Fruit fly (Drosophila melanogaster) whole organism, wandering third instar larva: ENCODE data around the gene sll.

Source experiments
- fru ChIP-seq: fragments of 200-800 bp; sonication (Bioruptor generic); optimal IDR thresholded peaks from 3 replicates; lab custom pipeline; 2016; ENCODE audit warnings: missing biosample characterization, mild to moderate bottlenecking, missing genetic modification characterization
- pan ChIP-seq: fragments of >200 bp; optimal IDR thresholded peaks from 2 replicates; lab custom pipeline; 2017
- usp ChIP-seq: fragments of >200 bp; optimal IDR thresholded peaks from 2 replicates; lab custom pipeline; 2017; ENCODE audit warnings: missing biosample characterization, missing genetic modification characterization

- no peak for TF ChIP-seq pan
- TF ChIP-seq fru (GFP tag; lab: Kevin White, UChicago) = no peak
- no peak for TF ChIP-seq usp (GFP tag; lab: Kevin White, UChicago)
Measured at dm6 chr3R:17624968-17625367, 19.1 kb downstream of the sll start, which contains the start of gene AttD.
